Worm (Caenorhabditis elegans) whole organism, mixed stage, embryonic: Measurements from ENCODE around the gene F22H10.1.

Experiments
- ceh-39 ChIP-seq: fragments of 150-350 bp; optimal IDR thresholded peaks from 2 replicates; lab custom pipeline; 2014; ENCODE audit warnings: missing biosample characterization, missing genetic modification characterization
- ces-1 ChIP-seq: fragments of 150-350 bp; optimal IDR thresholded peaks from 2 replicates; lab custom pipeline; 2014; ENCODE audit warnings: missing biosample characterization, missing genetic modification reagents, missing genetic modification characterization
- mab-5 ChIP-seq: fragments of 150-350 bp; optimal IDR thresholded peaks from 2 replicates; lab custom pipeline; 2014; ENCODE audit warnings: missing biosample characterization, missing genetic modification characterization
- mep-1 ChIP-seq: fragments of 150-350 bp; optimal IDR thresholded peaks from 2 replicates; lab custom pipeline; 2017; ENCODE audit warnings: missing biosample characterization, missing genetic modification reagents, missing genetic modification characterization, inconsistent platforms
- nhr-12 ChIP-seq: fragments of 150-350 bp; optimal IDR thresholded peaks from 2 replicates; lab custom pipeline; 2014; ENCODE audit warnings: missing biosample characterization, missing genetic modification characterization
- nhr-237 ChIP-seq: fragments of 150-350 bp; optimal IDR thresholded peaks from 2 replicates; lab custom pipeline; 2014; ENCODE audit warnings: missing biosample characterization, missing genetic modification characterization
- nhr-76 ChIP-seq: sonication (generic microtip); optimal IDR thresholded peaks from 2 replicates; lab custom pipeline; 2017; ENCODE audit warnings: missing biosample characterization, missing genetic modification characterization
- pha-4 ChIP-seq: fragments of 150-350 bp; optimal IDR thresholded peaks from 2 replicates; lab custom pipeline; 2018; ENCODE audit warnings: missing biosample characterization, missing genetic modification reagents, missing genetic modification characterization
- snpc-4 ChIP-seq: fragments of 150-350 bp; optimal IDR thresholded peaks from 2 replicates; lab custom pipeline; 2014; ENCODE audit warnings: missing biosample characterization, missing genetic modification characterization
- unc-39 ChIP-seq: fragments of 150-350 bp; optimal IDR thresholded peaks from 2 replicates; lab custom pipeline; 2014; ENCODE audit warnings: missing biosample characterization, missing genetic modification characterization
- unc-62 ChIP-seq: fragments of 150-350 bp; optimal IDR thresholded peaks from 2 replicates; lab custom pipeline; 2014; ENCODE audit warnings: missing biosample characterization, missing genetic modification reagents, missing genetic modification characterization
- ztf-11 ChIP-seq: fragments of 150-350 bp; optimal IDR thresholded peaks from 2 replicates; lab custom pipeline; 2014; ENCODE audit warnings: missing biosample characterization, missing genetic modification characterization

DNA sequence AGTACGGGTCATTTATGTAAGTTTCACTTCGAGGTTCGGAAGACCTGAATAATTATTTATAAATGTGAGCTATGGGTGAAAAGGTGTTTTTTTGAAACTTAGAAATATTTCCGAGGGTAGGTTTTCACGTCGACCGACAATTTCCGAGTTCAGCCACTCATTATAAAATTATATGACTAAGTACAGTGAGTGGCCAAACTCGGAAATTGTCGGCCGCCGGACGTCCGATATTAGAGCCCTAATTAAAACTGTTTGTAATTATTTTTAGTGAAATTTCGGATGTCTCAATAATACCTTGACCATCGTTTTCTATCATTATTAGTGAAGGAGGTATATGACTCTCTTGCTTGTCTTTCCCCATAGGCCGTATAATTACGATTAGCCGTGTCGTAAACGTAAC lies 34.7 kb upstream of the F22H10.1 start:
- TF ChIP-seq unc-39 (no peak), snpc-4 (tag; lab: Kevin White, UChicago) (no peak), ceh-39 (tag; lab: Kevin White, UChicago) (no peak), mab-5 (tag; lab: Kevin White, UChicago) (no peak), nhr-76 (tag; lab: Kevin White, UChicago) (no peak), nhr-237 (tag; lab: Kevin White, UChicago) (no peak), ztf-11 (tag; lab: Kevin White, UChicago) (no peak), unc-62 (no peak), pha-4 (tag; lab: Kevin White, UChicago) (no peak), ces-1 (GFP tag; lab: Kevin White, UChicago) (no peak), mep-1 (no peak), nhr-12 (tag; lab: Kevin White, UChicago) (no peak)
